Worm (Caenorhabditis elegans) whole organism, young adult: ENCODE results near the gene nhr-37.

Experiments
- B0019.2 ChIP-seq: fragments of 200-800 bp; sonication (Bioruptor generic); conservative IDR thresholded peaks from 2 replicates; pipeline ENCODE4 v1.3.6; 2022; ENCODE audit warnings: missing genetic modification reagents, missing genetic modification characterization, missing compliant biosample characterization
- B0035.1 ChIP-seq: sonication (generic microtip); optimal IDR thresholded peaks from 2 replicates; lab custom pipeline; 2016; ENCODE audit warnings: missing genetic modification characterization, mild to moderate bottlenecking, missing compliant biosample characterization, missing genotype, missing genetic modification reagents
- C06A6.2 ChIP-seq: fragments of 200-800 bp; sonication (Bioruptor generic); conservative IDR thresholded peaks from 2 replicates; pipeline ENCODE4 v1.3.6; 2022; ENCODE audit warnings: missing genetic modification characterization, missing compliant biosample characterization
- C17E4.6 ChIP-seq: fragments of 200-800 bp; sonication (Bioruptor generic); IDR thresholded peaks from 2 replicates; pipeline ENCODE4 v1.3.6; 2022; ENCODE audit warnings: missing genetic modification reagents, missing genetic modification characterization, missing compliant biosample characterization
- F22D6.2 ChIP-seq: sonication (generic microtip); optimal IDR thresholded peaks from 2 replicates; lab custom pipeline; 2016; ENCODE audit warnings: mild to moderate bottlenecking, missing genetic modification characterization, missing compliant biosample characterization
- F23B12.7 ChIP-seq: sonication (generic microtip); optimal IDR thresholded peaks from 2 replicates; lab custom pipeline; 2017; ENCODE audit warnings: missing genetic modification characterization, mild to moderate bottlenecking, missing compliant biosample characterization, antibody characterized with exemption, moderate library complexity; ENCODE audit not compliant: insufficient read depth
- F49E8.2 ChIP-seq: sonication (generic microtip); optimal IDR thresholded peaks from 3 replicates; lab custom pipeline; 2017; ENCODE audit warnings: missing genetic modification characterization, mild to moderate bottlenecking, missing compliant biosample characterization, antibody characterized with exemption, moderate library complexity; ENCODE audit not compliant: insufficient read depth
- K11D2.4 ChIP-seq: fragments of 200-800 bp; sonication (Bioruptor generic); IDR thresholded peaks from 2 replicates; pipeline ENCODE4 v1.3.6; 2022; ENCODE audit warnings: missing genetic modification reagents, missing genetic modification characterization, missing compliant biosample characterization
- Y53G8AR.9 ChIP-seq: fragments of 200-800 bp; sonication (Bioruptor generic); conservative IDR thresholded peaks from 2 replicates; pipeline ENCODE4 v1.3.6; 2022; ENCODE audit warnings: missing genetic modification reagents, missing genetic modification characterization, missing compliant biosample characterization
- akir-1 ChIP-seq: fragments of 200-800 bp; sonication (Bioruptor generic); optimal IDR thresholded peaks from 2 replicates; lab custom pipeline; 2018; ENCODE audit warnings: mild to moderate bottlenecking, missing genetic modification characterization, moderate library complexity, missing compliant biosample characterization
- ama-1 ChIP-seq, 3 experiments: fragments of 150-350 bp in 1 of 3; sonication (generic microtip) in 2 of 3; optimal IDR thresholded peaks; 2 replicates each; lab custom pipeline; 2014 to 2018; ENCODE audit warnings: missing biosample characterization in 2 of 3, missing genetic modification characterization in 2 of 3, missing genetic modification reagents in 2 of 3
- attf-3 ChIP-seq: fragments of 200-800 bp; sonication (Bioruptor generic); conservative IDR thresholded peaks from 2 replicates; pipeline ENCODE4 v1.3.6; 2022; ENCODE audit warnings: missing genetic modification reagents, missing genetic modification characterization, missing compliant biosample characterization
- attf-5 ChIP-seq: fragments of 200-800 bp; sonication (Bioruptor generic); optimal IDR thresholded peaks from 2 replicates; lab custom pipeline; 2018; ENCODE audit warnings: mild to moderate bottlenecking, missing genetic modification characterization, missing compliant biosample characterization
- bed-1 ChIP-seq: fragments of 200-800 bp; sonication (Bioruptor generic); IDR thresholded peaks from 2 replicates; pipeline ENCODE4 v1.3.6; 2022; ENCODE audit warnings: missing genetic modification reagents, missing genetic modification characterization, missing compliant biosample characterization
- cebp-1 ChIP-seq, 2 experiments: fragments of 200-800 bp in 1 of 2; sonication (Bioruptor generic) in 1 of 2; sonication (generic microtip) in 1 of 2; IDR thresholded peaks in 1 of 2; optimal IDR thresholded peaks in 1 of 2; 2 replicates each; pipeline versions ENCODE4 v1.3.6 to Lab custom; 2017 to 2022; ENCODE audit warnings: missing compliant biosample characterization in 2 of 2, missing genetic modification characterization in 2 of 2, mild to moderate bottlenecking in 1 of 2, missing genetic modification reagents in 1 of 2, moderate library complexity in 1 of 2
- ceh-40 ChIP-seq: fragments of 200-800 bp; sonication (Bioruptor generic); IDR thresholded peaks from 2 replicates; pipeline ENCODE4 v1.3.6; 2022; ENCODE audit warnings: missing genetic modification characterization, missing compliant biosample characterization
- ceh-91 ChIP-seq: fragments of 200-800 bp; sonication (Bioruptor generic); IDR thresholded peaks from 2 replicates; pipeline ENCODE4 v1.3.6; 2022; ENCODE audit warnings: missing genetic modification reagents, missing genetic modification characterization, missing compliant biosample characterization
- chd-7 ChIP-seq: sonication (generic microtip); optimal IDR thresholded peaks from 2 replicates; lab custom pipeline; 2016; ENCODE audit warnings: mild to moderate bottlenecking, missing genetic modification characterization, moderate library complexity, missing compliant biosample characterization
- egl-44 ChIP-seq: fragments of 200-800 bp; sonication (Bioruptor generic); IDR thresholded peaks from 2 replicates; pipeline ENCODE4 v1.3.6; 2022; ENCODE audit warnings: missing genetic modification reagents, missing genetic modification characterization, missing compliant biosample characterization
- egrh-3 ChIP-seq: fragments of 200-800 bp; sonication (Bioruptor generic); IDR thresholded peaks from 2 replicates; pipeline ENCODE4 v1.3.6; 2022; ENCODE audit warnings: missing genetic modification reagents, missing genetic modification characterization, missing compliant biosample characterization
- him-1 ChIP-seq: sonication (generic microtip); optimal IDR thresholded peaks from 2 replicates; lab custom pipeline; 2016; ENCODE audit warnings: missing genotype, missing genetic modification reagents, missing genetic modification characterization, missing compliant biosample characterization
- hlh-12 ChIP-seq: sonication (generic microtip); optimal IDR thresholded peaks from 2 replicates; lab custom pipeline; 2016; ENCODE audit warnings: missing genetic modification characterization, missing compliant biosample characterization
- hmg-1.2 ChIP-seq: fragments of 200-800 bp; sonication (Bioruptor generic); IDR thresholded peaks from 2 replicates; pipeline ENCODE4 v1.3.6; 2022; ENCODE audit warnings: missing genetic modification reagents, missing genetic modification characterization, missing compliant biosample characterization
- hrde-1 ChIP-seq: sonication (generic microtip); optimal IDR thresholded peaks from 2 replicates; lab custom pipeline; 2016; ENCODE audit warnings: missing genetic modification characterization, mild to moderate bottlenecking, missing compliant biosample characterization, moderate library complexity, missing genotype, missing genetic modification reagents, borderline replicate concordance
- hsf-1 ChIP-seq: fragments of 200-800 bp; sonication (Bioruptor generic); IDR thresholded peaks from 2 replicates; pipeline ENCODE4 v1.3.6; 2022; ENCODE audit warnings: missing genetic modification reagents, missing genetic modification characterization, missing compliant biosample characterization
- let-526 ChIP-seq: fragments of 200-800 bp; sonication (Bioruptor generic); IDR thresholded peaks from 2 replicates; pipeline ENCODE4 v1.3.6; 2022; ENCODE audit warnings: missing genetic modification reagents, missing genetic modification characterization, missing compliant biosample characterization
- let-607 ChIP-seq, 2 experiments: fragments of 200-800 bp in 1 of 2; sonication (Bioruptor generic) in 1 of 2; sonication (generic microtip) in 1 of 2; optimal IDR thresholded peaks; 2 replicates each; lab custom pipeline; 2016 to 2018; ENCODE audit warnings: mild to moderate bottlenecking in 2 of 2, missing compliant biosample characterization in 2 of 2, missing genetic modification characterization in 2 of 2, moderate library complexity in 2 of 2, missing genotype in 1 of 2
- lin-35 ChIP-seq, 3 experiments: fragments of 150-350 bp in 2 of 3; sonication (generic microtip) in 1 of 3; optimal IDR thresholded peaks; 2 replicates each; lab custom pipeline; 2014 to 2018; ENCODE audit warnings: missing biosample characterization in 3 of 3, missing genetic modification characterization in 3 of 3, missing genetic modification reagents in 3 of 3
- lin-40 ChIP-seq: sonication (generic microtip); optimal IDR thresholded peaks from 2 replicates; lab custom pipeline; 2016; ENCODE audit warnings: missing genetic modification characterization, mild to moderate bottlenecking, missing compliant biosample characterization, missing genotype, missing genetic modification reagents
- lsl-1 ChIP-seq: fragments of 200-800 bp; sonication (Bioruptor generic); optimal IDR thresholded peaks from 2 replicates; lab custom pipeline; 2018; ENCODE audit warnings: mild to moderate bottlenecking, missing genetic modification characterization, moderate library complexity, missing compliant biosample characterization
- lsy-27 ChIP-seq: sonication (generic microtip); optimal IDR thresholded peaks from 2 replicates; lab custom pipeline; 2017; ENCODE audit warnings: missing genetic modification characterization, mild to moderate bottlenecking, missing compliant biosample characterization, antibody characterized with exemption, missing genotype, borderline replicate concordance; ENCODE audit not compliant: insufficient read depth
- madf-10 ChIP-seq: sonication (generic microtip); optimal IDR thresholded peaks from 2 replicates; lab custom pipeline; 2016; ENCODE audit warnings: mild to moderate bottlenecking, missing genetic modification characterization, missing compliant biosample characterization
- madf-3 ChIP-seq: fragments of 200-800 bp; sonication (Bioruptor generic); IDR thresholded peaks from 2 replicates; pipeline ENCODE4 v1.3.6; 2022; ENCODE audit warnings: missing genetic modification reagents, missing genetic modification characterization, missing compliant biosample characterization
- madf-6 ChIP-seq: fragments of 200-800 bp; sonication (Bioruptor generic); IDR thresholded peaks from 2 replicates; pipeline ENCODE4 v1.3.6; 2022; ENCODE audit warnings: missing genetic modification reagents, missing genetic modification characterization, missing compliant biosample characterization
- mcd-1 ChIP-seq: fragments of 200-800 bp; sonication (Bioruptor generic); IDR thresholded peaks from 2 replicates; pipeline ENCODE4 v1.3.6; 2022; ENCODE audit warnings: missing genetic modification reagents, missing genetic modification characterization, missing compliant biosample characterization
- mel-28 ChIP-seq: sonication (generic microtip); optimal IDR thresholded peaks from 2 replicates; lab custom pipeline; 2016; ENCODE audit warnings: borderline replicate concordance, mild to moderate bottlenecking, missing genetic modification characterization, missing compliant biosample characterization
- mxl-1 ChIP-seq: sonication (generic microtip); optimal IDR thresholded peaks from 2 replicates; lab custom pipeline; 2016; ENCODE audit warnings: missing genetic modification characterization, missing compliant biosample characterization
- nfya-1 ChIP-seq: sonication (generic microtip); optimal IDR thresholded peaks from 2 replicates; lab custom pipeline; 2017; ENCODE audit warnings: antibody characterized with exemption, missing compliant biosample characterization, missing genetic modification characterization, borderline replicate concordance; ENCODE audit not compliant: insufficient read depth
- nfyb-1 ChIP-seq: fragments of 200-800 bp; sonication (Bioruptor generic); IDR thresholded peaks from 2 replicates; pipeline ENCODE4 v1.3.6; 2022; ENCODE audit warnings: missing genetic modification reagents, missing genetic modification characterization, missing compliant biosample characterization
- nhr-80 ChIP-seq: sonication (generic microtip); optimal IDR thresholded peaks from 2 replicates; lab custom pipeline; 2016; ENCODE audit warnings: missing genetic modification characterization, missing compliant biosample characterization
- nhr-90 ChIP-seq: sonication (generic microtip); optimal IDR thresholded peaks from 2 replicates; lab custom pipeline; 2016; ENCODE audit warnings: missing genotype, mild to moderate bottlenecking, missing genetic modification characterization, missing compliant biosample characterization
- pbrm-1 ChIP-seq: fragments of 200-800 bp; sonication (Bioruptor generic); IDR thresholded peaks from 2 replicates; pipeline ENCODE4 v1.3.6; 2022; ENCODE audit warnings: missing genetic modification reagents, missing genetic modification characterization, missing compliant biosample characterization
- repo-1 ChIP-seq: sonication (generic microtip); optimal IDR thresholded peaks from 2 replicates; lab custom pipeline; 2017; ENCODE audit warnings: mild to moderate bottlenecking, missing genetic modification characterization, missing compliant biosample characterization
- snpc-1.3 ChIP-seq: sonication (generic microtip); optimal IDR thresholded peaks from 2 replicates; lab custom pipeline; 2017; ENCODE audit warnings: missing genetic modification characterization, mild to moderate bottlenecking, missing compliant biosample characterization, antibody characterized with exemption, moderate library complexity, missing genotype, missing genetic modification reagents; ENCODE audit not compliant: insufficient read depth
- tbp1 ChIP-seq: fragments of 200-800 bp; sonication (Bioruptor generic); optimal IDR thresholded peaks from 2 replicates; lab custom pipeline; 2018; ENCODE audit warnings: mild to moderate bottlenecking, missing genetic modification characterization, missing compliant biosample characterization
- ztf-22 ChIP-seq: fragments of 200-800 bp; sonication (Bioruptor generic); optimal IDR thresholded peaks from 2 replicates; lab custom pipeline; 2018; ENCODE audit warnings: mild to moderate bottlenecking, missing genetic modification characterization, moderate library complexity, missing compliant biosample characterization

Gene nhr-37

DNA sequence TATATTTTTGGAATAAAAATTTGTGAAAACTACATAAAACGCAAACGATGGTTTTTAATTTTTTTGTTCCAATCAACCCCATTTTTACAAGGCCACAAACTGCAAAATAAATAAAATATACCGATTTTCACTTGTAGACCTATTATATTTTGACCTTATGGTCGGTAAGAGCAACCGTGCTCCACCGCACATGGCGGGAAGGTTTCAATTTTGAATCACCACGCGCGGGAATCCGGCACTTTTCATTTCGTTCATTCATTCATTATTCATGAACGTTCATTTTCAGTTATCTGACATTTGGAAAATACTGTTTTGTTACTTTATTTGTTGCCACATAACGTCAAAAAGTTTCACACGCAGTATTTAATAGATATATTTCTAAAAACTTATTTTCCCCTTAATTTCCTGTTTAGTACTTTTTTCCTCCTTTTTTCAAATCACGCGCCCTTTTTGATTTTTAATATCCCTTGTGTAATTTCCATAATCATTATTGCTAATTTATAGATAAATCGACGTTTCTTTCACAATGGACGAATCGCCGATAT, 28.2 kb upstream of the nhr-37 start, which contains the start of gene hcp-1 (continued):
- TF ChIP-seq let-607 (tag; optimal IDR thresholded peaks at IDR 0.05; lab: Kevin White, UChicago) = no peak
- TF ChIP-seq chd-7 (tag; lab: Kevin White, UChicago) = no peak
- TF ChIP-seq pbrm-1 (GFP tag; lab: Robert Waterston, UW) = peak; percentile 78
- no peak for TF ChIP-seq nhr-90
- no peak for TF ChIP-seq egrh-3 (GFP tag; lab: Robert Waterston, UW)
- TF ChIP-seq B0019.2 (GFP tag; lab: Robert Waterston, UW) = peak; percentile 91
- no peak for TF ChIP-seq hlh-12 (tag; lab: Kevin White, UChicago)
- TF ChIP-seq lsl-1 (GFP tag; lab: Kevin White, UChicago) = peak; percentile 94
- no peak for TF ChIP-seq madf-10
- TF ChIP-seq mel-28 (tag; lab: Kevin White, UChicago) = no peak
- no peak for TF ChIP-seq K11D2.4 (GFP tag; lab: Robert Waterston, UW)
- TF ChIP-seq nfyb-1 (GFP tag; lab: Robert Waterston, UW) = no peak
- TF ChIP-seq repo-1 (tag; lab: Kevin White, UChicago) = no peak
- TF ChIP-seq madf-3 (GFP tag; lab: Robert Waterston, UW) = peak; percentile 94
- peak; percentile 61 to 86 (median 83) for TF ChIP-seq lin-35 (GFP tag; optimal IDR thresholded peaks at IDR 0.05; lab: Kevin White, UChicago)
- peak; percentile 70 for TF ChIP-seq attf-3
- TF ChIP-seq akir-1 (GFP tag; lab: Kevin White, UChicago) = no peak
- peak; percentile 91 for TF ChIP-seq hsf-1 (GFP tag; lab: Robert Waterston, UW)
- TF ChIP-seq nhr-80 (tag; lab: Kevin White, UChicago) = no peak
- TF ChIP-seq F49E8.2 (tag; lab: Kevin White, UChicago) = peak; percentile 90
- TF ChIP-seq him-1 = peak; percentile 70
- no peak for TF ChIP-seq let-526
- peak; percentile 99 for TF ChIP-seq ceh-91 (GFP tag; lab: Robert Waterston, UW)
- TF ChIP-seq egl-44 (GFP tag; lab: Robert Waterston, UW) = no peak
- no peak for TF ChIP-seq ztf-22 (GFP tag; lab: Kevin White, UChicago)
- TF ChIP-seq lsy-27 = no peak
- no peak for TF ChIP-seq bed-1 (GFP tag; lab: Robert Waterston, UW)
- no peak for TF ChIP-seq F22D6.2 (tag; lab: Kevin White, UChicago)
- TF ChIP-seq madf-6 (GFP tag; lab: Robert Waterston, UW) = peak; percentile 100
- TF ChIP-seq Y53G8AR.9 (GFP tag; lab: Robert Waterston, UW) = peak; percentile 89; the same call in 1 of the 2 replicates
- TF ChIP-seq B0035.1 (tag; lab: Kevin White, UChicago) = no peak
- TF ChIP-seq ceh-40 (GFP tag; lab: Robert Waterston, UW) = no peak
- TF ChIP-seq ama-1 (optimal IDR thresholded peaks at IDR 0.05; lab: Kevin White, UChicago) = no peak
- TF ChIP-seq ama-1 (GFP tag; optimal IDR thresholded peaks at IDR 0.05; lab: Kevin White, UChicago) = no peak
- TF ChIP-seq tbp1 (GFP tag; lab: Kevin White, UChicago) = no peak
- peak; percentile 95 for TF ChIP-seq mcd-1 (GFP tag; lab: Robert Waterston, UW)
- TF ChIP-seq cebp-1 (GFP tag; IDR thresholded peaks at IDR 0.05; lab: Robert Waterston, UW) = no peak
- no peak for TF ChIP-seq cebp-1 (tag; optimal IDR thresholded peaks at IDR 0.05; lab: Kevin White, UChicago)
- no peak for TF ChIP-seq attf-5
- no peak for TF ChIP-seq C06A6.2
- no peak for TF ChIP-seq mxl-1 (tag; lab: Kevin White, UChicago)
- peak; percentile 81 for TF ChIP-seq snpc-1.3 (tag; lab: Kevin White, UChicago)
- TF ChIP-seq C17E4.6 (GFP tag; lab: Robert Waterston, UW) = peak; percentile 84; the same call in 1 of the 2 replicates
- TF ChIP-seq lin-40 (tag; lab: Kevin White, UChicago) = no peak
- peak; percentile 71 for TF ChIP-seq hmg-1.2 (GFP tag; lab: Robert Waterston, UW)
- peak; percentile 58 for TF ChIP-seq F23B12.7 (tag; lab: Kevin White, UChicago)
- no peak for TF ChIP-seq nfya-1
- TF ChIP-seq hrde-1 = peak; percentile 62
